Worm (Caenorhabditis elegans): ENCODE data around the gene Y38H6C.23.

Gene Y38H6C.23

DNA sequence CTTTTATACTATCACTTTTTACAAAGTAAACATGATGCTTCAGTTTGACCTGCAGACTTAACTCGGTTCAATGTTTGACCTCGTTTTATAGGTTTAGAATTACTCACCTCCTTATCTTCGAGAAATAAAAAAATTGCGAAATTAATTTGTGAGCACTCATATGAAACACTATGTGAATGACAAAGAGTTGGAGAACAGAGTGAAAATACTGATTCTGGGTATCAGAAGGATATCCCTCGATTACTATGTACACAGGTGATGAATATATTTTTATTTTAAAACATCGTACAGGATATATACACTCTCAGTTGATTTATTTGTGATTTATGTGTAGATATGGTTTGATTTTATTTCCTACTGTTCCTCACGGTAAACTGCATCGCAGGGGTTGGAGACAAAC is at the start of gene Y38H6C.23:
Gene Y38H6C.23 (minus strand): TSS at position 101 of the 400 bp plus-strand sequence.
- TF ChIP-seq ceh-63 (GFP tag; optimal IDR thresholded peaks at IDR 0.05), result no peak
- no peak for TF ChIP-seq nhr-77 (tag; optimal IDR thresholded peaks at IDR 0.05)
- TF ChIP-seq nhr-76 (tag; optimal IDR thresholded peaks at IDR 0.05), result no peak
- no peak for TF ChIP-seq lin-39 (tag; optimal IDR thresholded peaks at IDR 0.05)
- no peak for TF ChIP-seq C16A3.4 (tag; optimal IDR thresholded peaks at IDR 0.05)
- no peak for TF ChIP-seq hlh-4 (tag; optimal IDR thresholded peaks at IDR 0.05)
- no peak for TF ChIP-seq fkh-8 (tag; optimal IDR thresholded peaks at IDR 0.05)
- TF ChIP-seq nhr-20 (tag; optimal IDR thresholded peaks at IDR 0.05), result no peak
- TF ChIP-seq unc-62 (GFP tag; optimal IDR thresholded peaks at IDR 0.05), result no peak
- TF ChIP-seq C34B4.2 (tag; optimal IDR thresholded peaks at IDR 0.05), result no peak
- no peak for TF ChIP-seq egl-13 (tag; optimal IDR thresholded peaks at IDR 0.05)
- no peak for TF ChIP-seq nhr-12 (tag; optimal IDR thresholded peaks at IDR 0.05)

DNA sequence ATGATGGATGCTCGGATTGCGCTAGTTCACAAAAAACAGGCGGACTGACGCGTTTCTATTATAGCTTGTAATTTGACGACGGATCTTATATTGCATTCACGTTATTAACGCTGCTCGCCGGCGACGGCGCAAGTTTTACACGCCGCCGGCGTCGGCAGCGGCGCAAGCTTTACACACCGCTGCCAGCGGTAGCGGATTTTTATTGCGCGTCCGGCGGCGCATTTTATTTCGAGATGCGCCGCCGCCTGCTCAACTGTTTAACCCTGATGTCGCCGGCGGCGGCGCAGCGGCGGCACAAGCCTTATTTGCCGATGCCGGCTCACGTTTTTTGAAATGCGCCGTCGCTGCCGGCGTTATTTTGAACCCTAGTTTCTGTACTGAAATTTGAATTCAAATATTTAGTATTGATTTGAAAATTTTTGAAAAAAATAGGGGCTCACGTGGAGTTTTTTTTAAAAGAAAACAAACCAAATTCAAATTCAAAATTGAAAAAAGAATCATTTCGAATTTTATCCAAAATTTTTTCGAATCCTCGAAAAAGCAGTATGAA is 48.5 kb upstream of the Y38H6C.23 start, which contains the start of gene ttr-57:
Gene ttr-57 (plus strand): TSS at position 500 of the 550 bp plus-strand sequence.
- TF ChIP-seq elt-3 (tag; optimal IDR thresholded peaks at IDR 0.05) (no peak), hpl-2 (GFP tag; optimal IDR thresholded peaks at IDR 0.05) (no peak), dsc-1 (tag; optimal IDR thresholded peaks at IDR 0.05) (no peak), lsy-2 (tag; optimal IDR thresholded peaks at IDR 0.05) (no peak), ceh-90 (tag; optimal IDR thresholded peaks at IDR 0.05) (no peak), nhr-76 (tag; optimal IDR thresholded peaks at IDR 0.05) (no peak)

DNA sequence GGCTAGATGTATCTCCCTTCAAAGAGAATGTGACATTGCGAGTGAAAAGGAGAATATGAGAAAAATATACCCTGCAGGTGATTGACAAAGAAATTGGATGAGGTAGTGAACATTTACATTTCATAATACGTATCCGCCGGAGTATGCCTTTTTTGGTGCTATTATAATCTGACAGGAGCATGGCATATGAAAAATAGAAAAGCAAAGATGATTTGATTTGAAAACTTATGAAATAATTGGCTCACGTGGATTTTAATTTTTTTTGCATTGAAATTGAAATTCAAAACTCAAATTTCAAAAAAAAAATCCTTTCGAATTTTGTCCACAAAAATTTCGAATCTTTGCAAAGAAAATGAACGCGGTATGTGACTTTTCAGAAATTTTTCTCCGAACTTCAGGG is 46.9 kb upstream of the Y38H6C.23 start, which contains the start of gene ttr-11:
Gene ttr-11 (plus strand): TSS at position 301 of the 400 bp plus-strand sequence.
- no peak for TF ChIP-seq ama-1 (optimal IDR thresholded peaks at IDR 0.05)
- TF ChIP-seq nhr-84 (tag; optimal IDR thresholded peaks at IDR 0.05), result no peak
- no peak for TF ChIP-seq unc-98 (GFP tag; IDR thresholded peaks at IDR 0.05)
- TF ChIP-seq irx-1 (tag; optimal IDR thresholded peaks at IDR 0.05), result no peak
- TF ChIP-seq sup-37 (GFP tag; optimal IDR thresholded peaks at IDR 0.05), result no peak
- no peak for TF ChIP-seq tlp-1 (tag; optimal IDR thresholded peaks at IDR 0.05)
- TF ChIP-seq mef-2 (tag; optimal IDR thresholded peaks at IDR 0.05), result no peak
- no peak for TF ChIP-seq snpc-4 (tag; optimal IDR thresholded peaks at IDR 0.05)
- no peak for TF ChIP-seq ztf-11 (tag; optimal IDR thresholded peaks at IDR 0.05)
- no peak for TF ChIP-seq nhr-85 (tag)

DNA sequence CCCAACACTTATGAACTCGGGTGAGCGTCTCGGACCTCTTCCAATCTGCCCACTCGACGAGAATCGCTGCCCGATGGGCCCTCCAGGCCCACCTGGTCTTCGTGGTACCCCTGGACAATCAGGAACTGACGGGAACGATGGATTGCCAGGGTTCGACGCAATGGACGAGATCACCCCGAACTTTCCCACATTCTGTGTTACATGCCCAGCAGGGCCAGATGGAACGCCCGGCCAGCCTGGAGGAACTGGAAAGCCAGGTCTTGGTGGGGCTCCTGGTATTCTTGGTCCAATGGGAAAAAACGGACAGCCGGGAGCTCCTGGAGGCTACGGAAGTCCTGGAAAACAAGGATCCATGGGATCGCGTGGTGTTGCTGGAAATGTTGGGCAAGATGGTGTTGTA is 44.5 kb upstream of the Y38H6C.23 start:
- TF ChIP-seq sup-37 (GFP tag; optimal IDR thresholded peaks at IDR 0.05) (no peak), nhr-71 (tag; optimal IDR thresholded peaks at IDR 0.05) (no peak), hpl-2 (GFP tag; optimal IDR thresholded peaks at IDR 0.05) (no peak), ceh-63 (GFP tag; optimal IDR thresholded peaks at IDR 0.05) (no peak), ama-1 (optimal IDR thresholded peaks at IDR 0.05) (no peak), lir-3 (tag; optimal IDR thresholded peaks at IDR 0.05; ENCODE audit: poor library complexity) (no peak), zag-1 (tag; optimal IDR thresholded peaks at IDR 0.05) (no peak), alr-1 (tag; optimal IDR thresholded peaks at IDR 0.05; ENCODE audit: borderline replicate concordance) (no peak), nhr-28 (tag; optimal IDR thresholded peaks at IDR 0.05) (no peak), vab-15 (tag; optimal IDR thresholded peaks at IDR 0.05) (no peak), dsc-1 (tag; optimal IDR thresholded peaks at IDR 0.05) (no peak), nhr-47 (tag; optimal IDR thresholded peaks at IDR 0.05) (no peak), mep-1 (tag; optimal IDR thresholded peaks at IDR 0.05) (no peak)

DNA sequence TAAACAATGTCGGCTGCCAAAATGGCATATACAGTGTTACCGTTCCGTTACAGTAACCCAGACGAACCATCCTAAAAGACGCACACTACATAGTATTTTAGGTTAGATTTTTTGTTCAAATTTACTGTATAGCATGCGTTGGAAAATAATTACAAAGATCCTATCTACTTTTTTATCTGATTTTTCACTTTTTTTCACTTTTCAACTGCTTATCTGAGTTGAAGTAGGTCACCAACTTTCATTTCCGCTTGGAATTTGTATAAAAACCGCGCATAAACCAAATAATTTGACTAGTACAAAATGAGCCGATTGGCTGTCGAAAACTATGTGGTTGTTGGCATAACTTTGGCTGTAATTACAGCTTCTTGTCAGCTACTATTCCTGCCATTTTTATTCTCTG is 43.6 kb upstream of the Y38H6C.23 start, which contains the start of gene col-163:
Gene col-163 (plus strand): TSS at position 301 of the 400 bp plus-strand sequence.
- no peak for TF ChIP-seq nhr-85 (tag)
- TF ChIP-seq blmp-1 (tag; optimal IDR thresholded peaks at IDR 0.05), result peak; percentile 50

All from whole organism, L1 larva.